Worm (Caenorhabditis elegans) whole organism, late embryonic: ENCODE measurements around the gene oac-42.

Experiments
- C08G9.2 ChIP-seq: sonication (generic microtip); optimal IDR thresholded peaks from 2 replicates; lab custom pipeline; 2016; ENCODE audit warnings: mild to moderate bottlenecking, missing genetic modification characterization, moderate library complexity, missing compliant biosample characterization
- C38D4.7 ChIP-seq: fragments of 200-800 bp; sonication (Bioruptor generic); optimal IDR thresholded peaks from 2 replicates; lab custom pipeline; 2018; ENCODE audit warnings: mild to moderate bottlenecking, missing genetic modification characterization, moderate library complexity, missing compliant biosample characterization
- F13H6.1 ChIP-seq: sonication (generic microtip); optimal IDR thresholded peaks from 2 replicates; lab custom pipeline; 2016; ENCODE audit warnings: missing genetic modification characterization, missing compliant biosample characterization
- ahr-1 ChIP-seq: sonication (generic microtip); optimal IDR thresholded peaks from 2 replicates; lab custom pipeline; 2016; ENCODE audit warnings: missing genetic modification characterization, missing compliant biosample characterization
- ceh-14 ChIP-seq: sonication (generic microtip); optimal IDR thresholded peaks from 2 replicates; lab custom pipeline; 2016; ENCODE audit warnings: missing genotype, missing genetic modification characterization, missing compliant biosample characterization
- ceh-18 ChIP-seq: sonication (generic microtip); optimal IDR thresholded peaks from 2 replicates; lab custom pipeline; 2016; ENCODE audit warnings: missing genetic modification characterization, missing compliant biosample characterization
- ceh-19 ChIP-seq: fragments of 200-800 bp; sonication (Bioruptor generic); optimal IDR thresholded peaks from 2 replicates; lab custom pipeline; 2018; ENCODE audit warnings: mild to moderate bottlenecking, missing genetic modification characterization, missing compliant biosample characterization
- ceh-2 ChIP-seq: sonication (generic microtip); optimal IDR thresholded peaks from 2 replicates; lab custom pipeline; 2016; ENCODE audit warnings: missing genotype, missing genetic modification characterization, missing compliant biosample characterization
- ceh-22 ChIP-seq: sonication (generic microtip); optimal IDR thresholded peaks from 2 replicates; lab custom pipeline; 2017; ENCODE audit warnings: missing biosample characterization, missing genetic modification characterization
- ceh-24 ChIP-seq: sonication (generic microtip); optimal IDR thresholded peaks from 2 replicates; lab custom pipeline; 2016; ENCODE audit warnings: mild to moderate bottlenecking, missing genetic modification characterization, missing compliant biosample characterization
- ceh-30 ChIP-seq: fragments of 150-350 bp; optimal IDR thresholded peaks from 2 replicates; lab custom pipeline; 2014; ENCODE audit warnings: missing biosample characterization, missing genetic modification characterization
- ceh-31 ChIP-seq: sonication (generic microtip); optimal IDR thresholded peaks from 2 replicates; lab custom pipeline; 2016; ENCODE audit warnings: missing genetic modification characterization, missing compliant biosample characterization
- ceh-34 ChIP-seq: sonication (generic microtip); optimal IDR thresholded peaks from 2 replicates; lab custom pipeline; 2016; ENCODE audit warnings: mild to moderate bottlenecking, missing genetic modification characterization, missing compliant biosample characterization
- ceh-45 ChIP-seq: fragments of 200-800 bp; sonication (Bioruptor generic); IDR thresholded peaks from 2 replicates; pipeline ENCODE4 v1.3.6; 2022; ENCODE audit warnings: missing genetic modification reagents, missing genetic modification characterization, missing compliant biosample characterization
- ceh-6 ChIP-seq: fragments of 200-800 bp; sonication (Bioruptor generic); optimal IDR thresholded peaks from 2 replicates; lab custom pipeline; 2018; ENCODE audit warnings: mild to moderate bottlenecking, missing genetic modification characterization, missing compliant biosample characterization
- ceh-9 ChIP-seq: sonication (generic microtip); optimal IDR thresholded peaks from 2 replicates; lab custom pipeline; 2016; ENCODE audit warnings: mild to moderate bottlenecking, missing genetic modification characterization, inconsistent platforms, missing compliant biosample characterization
- dmd-4 ChIP-seq: sonication (generic microtip); optimal IDR thresholded peaks from 2 replicates; lab custom pipeline; 2016; ENCODE audit warnings: borderline replicate concordance, missing genetic modification characterization, missing compliant biosample characterization
- dve-1 ChIP-seq: sonication (generic microtip); optimal IDR thresholded peaks from 2 replicates; lab custom pipeline; 2017; ENCODE audit warnings: antibody characterized with exemption, mild to moderate bottlenecking, missing genetic modification characterization, missing compliant biosample characterization
- elt-2 ChIP-seq: sonication (generic microtip); optimal IDR thresholded peaks from 2 replicates; lab custom pipeline; 2016; ENCODE audit warnings: missing genetic modification reagents, missing genetic modification characterization, missing compliant biosample characterization
- ets-4 ChIP-seq: sonication (generic microtip); optimal IDR thresholded peaks from 2 replicates; lab custom pipeline; 2016; ENCODE audit warnings: missing genetic modification characterization, missing compliant biosample characterization
- eyg-1 ChIP-seq: sonication (generic microtip); optimal IDR thresholded peaks from 2 replicates; lab custom pipeline; 2016; ENCODE audit warnings: missing genotype, missing genetic modification characterization, missing compliant biosample characterization
- fax-1 ChIP-seq: sonication (generic microtip); optimal IDR thresholded peaks from 2 replicates; lab custom pipeline; 2016; ENCODE audit warnings: missing genotype, missing genetic modification characterization, missing compliant biosample characterization
- gmeb-2 ChIP-seq: sonication (generic microtip); optimal IDR thresholded peaks from 2 replicates; lab custom pipeline; 2016; ENCODE audit warnings: missing genetic modification characterization, inconsistent platforms, missing compliant biosample characterization
- hlh-15 ChIP-seq: sonication (generic microtip); optimal IDR thresholded peaks from 2 replicates; lab custom pipeline; 2016; ENCODE audit warnings: missing genetic modification characterization, missing compliant biosample characterization
- hlh-8 ChIP-seq: sonication (generic microtip); optimal IDR thresholded peaks from 2 replicates; lab custom pipeline; 2016; ENCODE audit warnings: missing genotype, missing genetic modification characterization, missing compliant biosample characterization
- lim-6 ChIP-seq: sonication (generic microtip); optimal IDR thresholded peaks from 2 replicates; lab custom pipeline; 2016; ENCODE audit warnings: missing genetic modification characterization, missing compliant biosample characterization
- lin-11 ChIP-seq: fragments of 200-800 bp; sonication (Bioruptor generic); optimal IDR thresholded peaks from 2 replicates; lab custom pipeline; 2018; ENCODE audit warnings: mild to moderate bottlenecking, missing genetic modification characterization, missing compliant biosample characterization
- madf-2 ChIP-seq: sonication (generic microtip); optimal IDR thresholded peaks from 2 replicates; lab custom pipeline; 2017; ENCODE audit warnings: missing genetic modification characterization, missing compliant biosample characterization
- nfya-1 ChIP-seq: sonication (generic microtip); optimal IDR thresholded peaks from 2 replicates; lab custom pipeline; 2017; ENCODE audit warnings: missing genetic modification characterization, mild to moderate bottlenecking, missing compliant biosample characterization, antibody characterized with exemption, moderate library complexity
- nhr-11 ChIP-seq: fragments of 150-350 bp; optimal IDR thresholded peaks from 2 replicates; lab custom pipeline; 2014; ENCODE audit warnings: missing biosample characterization, missing genetic modification characterization
- nhr-232 ChIP-seq: sonication (generic microtip); optimal IDR thresholded peaks from 2 replicates; lab custom pipeline; 2016; ENCODE audit warnings: missing genetic modification characterization, missing compliant biosample characterization
- pax-1 ChIP-seq: fragments of 150-350 bp; optimal IDR thresholded peaks from 2 replicates; lab custom pipeline; 2014; ENCODE audit warnings: missing biosample characterization, missing genetic modification characterization
- pqm-1 ChIP-seq: sonication (generic microtip); optimal IDR thresholded peaks from 2 replicates; lab custom pipeline; 2016; ENCODE audit warnings: missing genetic modification characterization, missing compliant biosample characterization
- pros-1 ChIP-seq: fragments of 150-350 bp; optimal IDR thresholded peaks from 2 replicates; lab custom pipeline; 2014; ENCODE audit warnings: missing biosample characterization, missing genetic modification reagents, missing genetic modification characterization
- rnt-1 ChIP-seq: sonication (generic microtip); optimal IDR thresholded peaks from 2 replicates; lab custom pipeline; 2016; ENCODE audit warnings: missing genetic modification characterization, missing compliant biosample characterization
- unc-3 ChIP-seq, 2 experiments: fragments of 200-800 bp in 1 of 2; sonication (Bioruptor generic) in 1 of 2; sonication (generic microtip) in 1 of 2; conservative IDR thresholded peaks in 1 of 2; optimal IDR thresholded peaks in 1 of 2; 2 replicates each; pipeline versions ENCODE4 v1.3.6 to Lab custom; 2016 to 2022; ENCODE audit warnings: missing compliant biosample characterization in 2 of 2, missing genetic modification characterization in 2 of 2, missing genetic modification reagents in 1 of 2
- unc-42 ChIP-seq: sonication (generic microtip); optimal IDR thresholded peaks from 2 replicates; lab custom pipeline; 2016; ENCODE audit warnings: missing genotype, missing genetic modification characterization, missing compliant biosample characterization
- ztf-16 ChIP-seq: sonication (generic microtip); optimal IDR thresholded peaks from 2 replicates; lab custom pipeline; 2017; ENCODE audit warnings: missing genetic modification characterization, missing compliant biosample characterization

Gene oac-42

DNA sequence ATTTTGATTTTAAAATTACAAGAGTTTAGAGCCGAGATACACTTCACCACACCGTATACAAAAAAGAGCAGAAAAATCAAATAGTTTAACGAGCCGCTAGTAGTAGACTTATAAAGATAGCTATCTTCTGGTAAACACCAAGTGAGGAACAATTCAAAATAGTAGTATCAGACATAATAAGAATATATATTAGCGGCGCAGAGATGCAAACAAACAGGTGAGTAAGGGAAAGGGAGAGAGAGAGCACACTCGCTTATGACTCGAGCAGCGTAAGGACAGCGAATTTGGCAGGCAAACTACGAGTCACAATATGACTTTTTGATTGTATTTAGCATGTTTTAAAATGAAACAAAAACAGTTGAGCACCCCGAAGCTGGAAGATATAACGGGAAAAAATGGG, 6.7 kb upstream of the oac-42 start:
- TF ChIP-seq lin-11 (tag; lab: Kevin White, UChicago) = no peak

DNA sequence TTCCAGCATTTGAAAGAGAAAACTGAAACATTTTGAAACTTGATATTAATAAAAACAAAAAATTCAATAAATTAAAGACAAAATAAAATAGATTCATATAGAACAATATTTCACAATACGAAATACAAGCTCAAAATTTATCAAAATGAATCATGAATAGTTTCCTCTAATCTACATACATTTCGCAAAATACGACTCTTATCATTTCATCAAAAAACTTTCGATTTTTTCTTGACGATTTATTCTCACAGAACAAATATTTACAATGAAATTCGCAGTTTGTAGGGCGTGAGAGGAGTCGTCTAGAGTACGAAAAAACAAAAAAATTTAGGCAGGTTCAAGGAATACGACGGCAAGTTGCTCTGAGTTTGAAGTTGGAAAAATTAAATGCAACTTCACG, 5.5 kb upstream of the oac-42 start:
- TF ChIP-seq unc-3 (GFP tag; conservative IDR thresholded peaks at IDR 0.05; lab: Robert Waterston, UW) = no peak
- no peak for TF ChIP-seq unc-3 (tag; optimal IDR thresholded peaks at IDR 0.05; lab: Kevin White, UChicago)
- no peak for TF ChIP-seq ceh-9 (tag; lab: Kevin White, UChicago)
- TF ChIP-seq lin-11 (tag; lab: Kevin White, UChicago) = no peak
- no peak for TF ChIP-seq dmd-4 (tag; lab: Kevin White, UChicago)
- TF ChIP-seq C38D4.7 (GFP tag; lab: Kevin White, UChicago) = no peak
- no peak for TF ChIP-seq F13H6.1 (tag; lab: Kevin White, UChicago)
- TF ChIP-seq madf-2 (tag; lab: Kevin White, UChicago) = no peak
- TF ChIP-seq ceh-31 = no peak
- TF ChIP-seq ceh-2 = no peak
- no peak for TF ChIP-seq dve-1 (tag; lab: Kevin White, UChicago)
- no peak for TF ChIP-seq ceh-22
- TF ChIP-seq ceh-30 (tag; lab: Kevin White, UChicago) = no peak
- no peak for TF ChIP-seq gmeb-2 (tag; lab: Kevin White, UChicago)
- TF ChIP-seq ceh-45 (GFP tag; lab: Robert Waterston, UW) = no peak

DNA sequence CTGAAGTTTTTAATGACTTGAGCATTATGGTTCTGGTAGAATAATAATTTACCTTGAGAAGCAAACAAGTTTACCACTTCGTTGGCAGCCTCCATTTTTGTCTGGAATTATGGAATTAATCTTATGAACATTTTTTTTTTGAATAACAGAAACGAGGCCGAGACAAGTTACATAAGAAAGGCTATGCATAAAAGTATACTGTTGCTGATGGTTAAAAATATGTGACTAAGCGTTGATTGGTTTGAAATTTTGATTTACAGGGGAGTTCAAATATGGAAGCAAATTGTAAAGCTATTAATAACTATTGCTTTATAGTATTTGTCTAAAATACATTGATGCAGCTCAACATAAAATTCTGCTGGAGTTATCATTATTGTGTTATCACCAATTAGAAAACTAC, 4.2 kb upstream of the oac-42 start, which contains the start of gene cgt-1:
cgt-1 (minus strand) TSS at position 101 of the 400 bp plus-strand sequence.
- TF ChIP-seq ztf-16 (tag; lab: Kevin White, UChicago) (no peak), ets-4 (tag; lab: Kevin White, UChicago) (no peak), ceh-9 (tag; lab: Kevin White, UChicago) (no peak), ceh-14 (tag; lab: Kevin White, UChicago) (no peak), nhr-232 (no peak), pqm-1 (tag; lab: Kevin White, UChicago) (no peak), hlh-15 (tag; lab: Kevin White, UChicago) (no peak), fax-1 (tag; lab: Kevin White, UChicago) (no peak)

DNA sequence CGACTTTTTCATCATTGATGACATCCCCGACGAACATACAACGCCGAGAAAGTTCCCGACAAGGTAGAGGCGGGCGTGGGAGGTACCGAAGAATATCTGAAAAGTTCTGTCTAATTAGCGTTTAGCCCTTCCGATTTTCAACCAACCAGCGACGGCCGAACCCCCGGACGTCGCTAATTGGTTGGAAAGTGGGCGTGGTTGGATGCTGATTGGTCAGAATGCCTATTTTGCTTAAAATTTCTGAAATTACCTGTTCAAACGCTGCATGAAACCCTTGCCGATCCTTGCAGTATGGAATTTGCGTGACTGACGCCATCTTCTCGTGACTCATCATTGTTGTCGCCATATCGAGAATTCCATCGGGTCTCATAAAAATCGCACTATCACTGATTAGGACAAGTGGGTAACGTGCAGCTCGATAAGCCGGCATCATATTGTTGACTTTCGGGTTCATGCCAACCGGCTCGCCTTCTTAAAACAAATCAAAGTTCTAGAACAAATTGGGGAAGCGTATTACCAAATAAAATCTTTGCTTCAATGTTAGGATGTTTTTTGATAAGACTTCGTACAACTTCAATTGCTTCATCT, 3.2 kb upstream of the oac-42 start:
- TF ChIP-seq nfya-1 (tag; lab: Kevin White, UChicago) = peak; percentile 34
- no peak for TF ChIP-seq lin-11 (tag; lab: Kevin White, UChicago)
- peak; percentile 66 for TF ChIP-seq elt-2 (tag; lab: Kevin White, UChicago)

DNA sequence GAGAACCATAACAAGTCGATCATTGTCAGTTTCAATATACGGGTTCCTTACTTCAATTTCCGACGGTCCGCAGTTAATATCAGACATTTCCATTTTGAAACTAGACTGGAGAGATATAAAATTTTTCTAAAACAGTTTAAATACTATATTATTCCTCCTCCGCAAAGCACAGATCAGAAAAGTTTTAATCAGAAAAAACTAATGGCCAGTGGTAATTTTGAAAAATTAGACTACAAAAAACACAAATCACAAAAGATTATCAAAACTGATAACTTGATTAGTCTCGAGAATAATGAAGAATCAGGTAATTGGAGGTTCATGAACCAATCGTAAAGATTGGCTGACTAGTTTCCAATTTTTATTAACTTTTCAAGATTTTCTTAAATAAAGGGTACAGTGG, 1.4 kb upstream of the oac-42 start, which contains the start of gene T06C12.9:
T06C12.9 (minus strand) TSS at position 101 of the 400 bp plus-strand sequence.
- TF ChIP-seq pros-1 (tag; lab: Kevin White, UChicago) (no peak), nfya-1 (tag; lab: Kevin White, UChicago) (no peak), lin-11 (tag; lab: Kevin White, UChicago) (no peak), unc-42 (tag; lab: Kevin White, UChicago) (no peak), unc-3 (GFP tag; conservative IDR thresholded peaks at IDR 0.05; lab: Robert Waterston, UW) (no peak), unc-3 (tag; optimal IDR thresholded peaks at IDR 0.05; lab: Kevin White, UChicago) (no peak), dve-1 (tag; lab: Kevin White, UChicago) (no peak)

DNA sequence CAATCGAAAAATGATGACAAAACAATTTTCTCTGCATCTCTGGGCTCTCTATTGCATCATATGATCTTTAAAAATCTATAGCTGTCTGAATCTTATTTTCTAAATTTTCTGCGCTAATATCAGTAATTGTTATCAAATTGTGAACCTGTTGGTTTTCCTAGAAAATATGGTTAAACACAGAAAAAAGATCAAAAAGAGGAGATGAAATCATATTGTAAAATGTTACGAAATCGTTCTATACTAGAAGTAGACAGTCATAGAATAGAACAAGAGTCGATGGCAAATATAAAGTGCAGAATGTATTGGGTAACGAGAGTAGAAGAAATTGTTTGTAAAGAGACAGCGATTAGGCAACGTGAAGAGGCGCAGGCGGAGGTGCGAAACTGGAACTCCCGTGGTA, 3.9 kb downstream of the oac-42 start:
- no peak for TF ChIP-seq ceh-19 (GFP tag; lab: Kevin White, UChicago)
- TF ChIP-seq elt-2 (tag; lab: Kevin White, UChicago) = peak; percentile 32

DNA sequence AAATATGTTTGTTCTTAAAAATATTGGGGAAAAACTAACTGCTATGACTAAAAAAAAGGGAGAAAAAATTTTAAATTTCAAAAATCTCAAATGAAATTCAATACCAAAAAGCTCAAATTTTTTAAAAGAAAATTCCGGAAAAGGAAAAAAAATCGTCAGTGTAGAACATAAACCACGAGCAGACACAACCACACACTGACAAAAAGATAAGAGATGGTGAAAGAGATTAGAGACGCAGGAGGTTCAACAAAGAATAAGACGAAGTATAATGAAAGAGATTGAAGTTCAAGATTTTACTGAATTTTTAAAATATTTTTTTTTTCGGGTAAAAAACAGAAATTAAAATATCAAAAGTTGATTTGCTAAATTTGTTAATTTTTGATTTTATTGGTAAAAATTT, 4.6 kb downstream of the oac-42 start:
- TF ChIP-seq ceh-18 (tag; lab: Kevin White, UChicago) = no peak
- no peak for TF ChIP-seq F13H6.1 (tag; lab: Kevin White, UChicago)
- TF ChIP-seq ceh-45 (GFP tag; lab: Robert Waterston, UW) = no peak
- no peak for TF ChIP-seq hlh-8 (tag; lab: Kevin White, UChicago)
- no peak for TF ChIP-seq pax-1 (tag; lab: Kevin White, UChicago)
- no peak for TF ChIP-seq ceh-24 (tag; lab: Kevin White, UChicago)
- TF ChIP-seq lim-6 = no peak
- TF ChIP-seq ceh-34 (tag; lab: Kevin White, UChicago) = no peak
- no peak for TF ChIP-seq elt-2 (tag; lab: Kevin White, UChicago)
- TF ChIP-seq nhr-11 (tag; lab: Kevin White, UChicago) = no peak
- no peak for TF ChIP-seq rnt-1 (tag; lab: Kevin White, UChicago)
- no peak for TF ChIP-seq ceh-9 (tag; lab: Kevin White, UChicago)
- TF ChIP-seq unc-3 (GFP tag; conservative IDR thresholded peaks at IDR 0.05; lab: Robert Waterston, UW) = no peak
- no peak for TF ChIP-seq unc-3 (tag; optimal IDR thresholded peaks at IDR 0.05; lab: Kevin White, UChicago)
- no peak for TF ChIP-seq C08G9.2 (tag; lab: Kevin White, UChicago)
- no peak for TF ChIP-seq ceh-6 (GFP tag; lab: Kevin White, UChicago)
- no peak for TF ChIP-seq eyg-1 (tag; lab: Kevin White, UChicago)
- TF ChIP-seq ahr-1 (tag; lab: Kevin White, UChicago) = no peak
